Fruit fly (Drosophila melanogaster): ENCODE data around the gene RpS27A.
A peak's percentile ranks its signal among the peaks of the same experiment; 100 is the strongest.

Gene RpS27A

DNA sequence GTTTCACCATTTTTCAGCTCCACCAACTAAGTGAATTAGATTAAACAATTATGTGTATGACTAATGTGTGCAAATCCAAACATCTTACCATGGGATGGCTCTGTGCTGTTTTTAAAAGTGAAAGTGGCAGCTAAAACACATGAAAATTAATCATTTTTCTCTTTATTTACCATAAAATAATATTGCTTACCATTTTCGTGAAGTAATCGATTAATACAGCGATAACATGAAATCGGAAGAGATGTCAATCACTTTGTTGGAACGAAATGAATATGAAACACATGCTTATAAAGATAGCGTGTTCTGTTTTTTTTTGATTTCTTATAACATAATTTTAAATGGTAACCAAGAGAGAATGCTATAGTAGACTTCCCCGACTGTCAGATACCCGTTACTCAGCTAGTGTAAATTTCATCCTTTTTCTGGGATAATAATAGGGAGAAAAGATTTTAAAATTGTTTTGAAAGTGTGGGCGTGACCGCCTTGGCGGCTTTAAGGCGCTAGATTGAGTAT, 4.3 kb upstream of the RpS27A start (continued):
- TF ChIP-seq h (optimal IDR thresholded peaks at IDR 0.05) (no peak), CG1603 (tag; optimal IDR thresholded peaks at IDR 0.05) (peak; percentile 91), CG14710 (tag; optimal IDR thresholded peaks at IDR 0.05) (peak; percentile 1), crp (GFP tag; optimal IDR thresholded peaks at IDR 0.05) (no peak), CG2116 (GFP tag; optimal IDR thresholded peaks at IDR 0.05) (peak; percentile 72), nau (GFP tag; optimal IDR thresholded peaks at IDR 0.05) (no peak), HLH54F (GFP tag; optimal IDR thresholded peaks at IDR 0.05) (no peak), Mad (GFP tag; optimal IDR thresholded peaks at IDR 0.05) (no peak), tap (tag; optimal IDR thresholded peaks at IDR 0.05) (no peak), MBD-R2 (GFP tag; IDR thresholded peaks at IDR 0.05) (peak; percentile 52), pfk (GFP tag; optimal IDR thresholded peaks at IDR 0.05) (peak; percentile 92), row (GFP tag; IDR thresholded peaks at IDR 0.05) (peak; percentile 60), vnd (GFP tag; IDR thresholded peaks at IDR 0.05; ENCODE audit: partially characterized antibody) (0 out of 3 replicates have a peak, but pooled peaks have one; percentile 38), hth (optimal IDR thresholded peaks at IDR 0.05) (no peak), stwl (tag; optimal IDR thresholded peaks at IDR 0.05) (peak; percentile 10), dpn (GFP tag; optimal IDR thresholded peaks at IDR 0.05) (no peak), CG31365 (tag; optimal IDR thresholded peaks at IDR 0.05) (no peak), dan (GFP tag; IDR thresholded peaks at IDR 0.05) (no peak), Ets97D (GFP tag; optimal IDR thresholded peaks at IDR 0.05) (peak; percentile 27), CG14860 (GFP tag; IDR thresholded peaks at IDR 0.05; ENCODE audit: partially characterized antibody) (peak; percentile 42; the same call in 1 of the 3 replicates), Dref (GFP tag; IDR thresholded peaks at IDR 0.05) (peak; percentile 67), CG17802 (tag; optimal IDR thresholded peaks at IDR 0.05) (peak; percentile 25), YL-1 (GFP tag; optimal IDR thresholded peaks at IDR 0.05) (peak; percentile 45), CG16779 (GFP tag; IDR thresholded peaks at IDR 0.05) (no peak), Trl (optimal IDR thresholded peaks at IDR 0.05) (no peak), Trl (GFP tag; optimal IDR thresholded peaks at IDR 0.05) (no peak), Dll (GFP tag; IDR thresholded peaks at IDR 0.05; ENCODE audit: partially characterized antibody) (peak; percentile 63), CG4617 (GFP tag; optimal IDR thresholded peaks at IDR 0.05; ENCODE audit: borderline replicate concordance) (peak; percentile 57), ash1 (GFP tag; optimal IDR thresholded peaks at IDR 0.05) (no peak), Sox100B (GFP tag; optimal IDR thresholded peaks at IDR 0.05) (peak; percentile 3), CG12659 (GFP tag; optimal IDR thresholded peaks at IDR 0.05) (peak; percentile 57), CG2199 (GFP tag; IDR thresholded peaks at IDR 0.05) (no peak), Six4 (GFP tag; optimal IDR thresholded peaks at IDR 0.05) (no peak), Max (GFP tag; optimal IDR thresholded peaks at IDR 0.05) (no peak), Dip2 (GFP tag; IDR thresholded peaks at IDR 0.05) (no peak), sens (GFP tag) (peak; percentile 91), ro (GFP tag; IDR thresholded peaks at IDR 0.05) (no peak), Spps (tag; optimal IDR thresholded peaks at IDR 0.05) (no peak), bbx (GFP tag; IDR thresholded peaks at IDR 0.05; ENCODE audit: partially characterized antibody) (0 out of 2 replicates have a peak, but pooled peaks have one; percentile 9), dmrt99B (tag; optimal IDR thresholded peaks at IDR 0.05) (no peak), sna (GFP tag; IDR thresholded peaks at IDR 0.05; ENCODE audit: partially characterized antibody) (peak; percentile 58; the same call in 1 of the 2 replicates), CG8388 (GFP tag; optimal IDR thresholded peaks at IDR 0.05) (no peak), CG10267 (tag; optimal IDR thresholded peaks at IDR 0.05) (peak; percentile 15), zf30C (GFP tag; optimal IDR thresholded peaks at IDR 0.05) (no peak), inv (GFP tag; IDR thresholded peaks at IDR 0.05; ENCODE audit: partially characterized antibody) (0 out of 2 replicates have a peak, but pooled peaks have one; percentile 22), phol (tag; optimal IDR thresholded peaks at IDR 0.05) (peak; percentile 13), unc-4 (GFP tag; IDR thresholded peaks at IDR 0.05; ENCODE audit: partially characterized antibody) (peak; percentile 56; the same call in 1 of the 2 replicates), Sry-β (GFP tag; optimal IDR thresholded peaks at IDR 0.05) (peak; percentile 54)
